Fruit fly (Drosophila melanogaster) whole organism, embryonic: Measurements from ENCODE around the gene e.

Experiments
- Ada2b ChIP-seq: fragments of 200-800 bp; sonication (Bioruptor generic); IDR thresholded peaks from 2 replicates; pipeline ENCODE4 v1.3.6; 2022; ENCODE audit warnings: missing biosample characterization, missing genetic modification characterization
- Atf-2 ChIP-seq: fragments of 200-800 bp; sonication (Bioruptor generic); optimal IDR thresholded peaks from 2 replicates; lab custom pipeline; 2016; ENCODE audit warnings: missing biosample characterization, missing genetic modification characterization
- BtbVII ChIP-seq: fragments of 200-800 bp; sonication (Bioruptor generic); optimal IDR thresholded peaks from 3 replicates; lab custom pipeline; 2017; ENCODE audit warnings: missing biosample characterization, mild to moderate bottlenecking, missing genetic modification characterization
- CG10543 ChIP-seq: fragments of 200-800 bp; sonication (Bioruptor generic); optimal IDR thresholded peaks from 3 replicates; lab custom pipeline; 2017; ENCODE audit warnings: missing biosample characterization, mild to moderate bottlenecking, missing genetic modification characterization, moderate library complexity
- CG11093 ChIP-seq: fragments of 200-800 bp; sonication (Bioruptor generic); IDR thresholded peaks from 3 replicates; pipeline ENCODE4 v1.3.6; 2022; ENCODE audit warnings: missing biosample characterization, missing genetic modification characterization
- CG12219 ChIP-seq: fragments of 200-800 bp; sonication (Bioruptor generic); optimal IDR thresholded peaks from 3 replicates; lab custom pipeline; 2018; ENCODE audit warnings: missing biosample characterization, mild to moderate bottlenecking, missing genetic modification characterization
- CG13287 ChIP-seq: fragments of 200-800 bp; sonication (Bioruptor generic); IDR thresholded peaks from 2 replicates; pipeline ENCODE4 v1.3.6; 2022; ENCODE audit warnings: missing biosample characterization, missing genetic modification characterization; ENCODE audit not compliant: partially characterized antibody
- CG14667 ChIP-seq: fragments of 200-800 bp; sonication (Bioruptor generic); IDR thresholded peaks from 2 replicates; pipeline ENCODE4 v1.3.6; 2022; ENCODE audit warnings: missing biosample characterization, missing genetic modification characterization
- CG15011 ChIP-seq: fragments of 200-800 bp; sonication (Bioruptor generic); optimal IDR thresholded peaks from 3 replicates; lab custom pipeline; 2018; ENCODE audit warnings: missing biosample characterization, mild to moderate bottlenecking, missing genetic modification characterization
- CG1647 ChIP-seq: fragments of 200-800 bp; sonication (Bioruptor generic); optimal IDR thresholded peaks from 3 replicates; lab custom pipeline; 2016; ENCODE audit warnings: missing biosample characterization, missing genetic modification characterization
- CG16779 ChIP-seq: fragments of 200-800 bp; sonication (Bioruptor generic); IDR thresholded peaks from 2 replicates; pipeline ENCODE4 v1.3.6; 2022; ENCODE audit warnings: missing biosample characterization, missing genetic modification characterization
- CG1792 ChIP-seq: fragments of 200-800 bp; sonication (Bioruptor generic); optimal IDR thresholded peaks from 2 replicates; lab custom pipeline; 2016; ENCODE audit warnings: missing biosample characterization, missing genetic modification characterization
- CG2202 ChIP-seq: fragments of 200-800 bp; sonication (Bioruptor generic); optimal IDR thresholded peaks from 2 replicates; lab custom pipeline; 2018; ENCODE audit warnings: missing biosample characterization, mild to moderate bottlenecking, missing genetic modification characterization
- CG31388 ChIP-seq: fragments of 200-800 bp; sonication (Bioruptor generic); optimal IDR thresholded peaks from 2 replicates; lab custom pipeline; 2016; ENCODE audit warnings: missing biosample characterization, missing genetic modification characterization
- CG31441 ChIP-seq: fragments of 200-800 bp; sonication (Bioruptor generic); IDR thresholded peaks from 2 replicates; pipeline ENCODE4 v1.3.6; 2022; ENCODE audit warnings: missing biosample characterization, missing genetic modification characterization
- CG34376 ChIP-seq: fragments of 200-800 bp; sonication (Bioruptor generic); optimal IDR thresholded peaks from 2 replicates; lab custom pipeline; 2018; ENCODE audit warnings: missing biosample characterization, mild to moderate bottlenecking, missing genetic modification characterization
- CG3847 ChIP-seq: fragments of 200-800 bp; sonication (Bioruptor generic); IDR thresholded peaks from 2 replicates; pipeline ENCODE4 v1.3.6; 2022; ENCODE audit warnings: missing biosample characterization, missing genetic modification characterization
- CG6683 ChIP-seq: fragments of 200-800 bp; sonication (Bioruptor generic); optimal IDR thresholded peaks from 2 replicates; lab custom pipeline; 2017; ENCODE audit warnings: missing biosample characterization, mild to moderate bottlenecking, missing genetic modification characterization, missing genetic modification reagents
- CG6765 ChIP-seq: fragments of 200-800 bp; sonication (Bioruptor generic); optimal IDR thresholded peaks from 3 replicates; lab custom pipeline; 2017; ENCODE audit warnings: missing biosample characterization, mild to moderate bottlenecking, missing genetic modification characterization
- CG8388 ChIP-seq: fragments of 200-800 bp; sonication (Bioruptor generic); optimal IDR thresholded peaks from 2 replicates; lab custom pipeline; 2019; ENCODE audit warnings: missing biosample characterization, mild to moderate bottlenecking, missing genetic modification characterization, moderate library complexity
- CG8944 ChIP-seq: fragments of 200-800 bp; sonication (Bioruptor generic); optimal IDR thresholded peaks from 3 replicates; lab custom pipeline; 2016; ENCODE audit warnings: missing biosample characterization, missing genetic modification characterization
- CG9215 ChIP-seq: fragments of 200-800 bp; sonication (Bioruptor generic); IDR thresholded peaks from 2 replicates; pipeline ENCODE4 v1.3.6; 2022; ENCODE audit warnings: missing biosample characterization, missing genetic modification characterization
- D19B ChIP-seq: fragments of 200-800 bp; sonication (Bioruptor generic); optimal IDR thresholded peaks from 2 replicates; lab custom pipeline; 2017; ENCODE audit warnings: missing biosample characterization, mild to moderate bottlenecking, missing genetic modification characterization
- Dek ChIP-seq: fragments of 200-800 bp; sonication (Bioruptor generic); optimal IDR thresholded peaks from 3 replicates; lab custom pipeline; 2019; ENCODE audit warnings: missing biosample characterization, mild to moderate bottlenecking, missing genetic modification characterization, moderate library complexity
- ERR ChIP-seq: fragments of 200-800 bp; sonication (Bioruptor generic); optimal IDR thresholded peaks from 2 replicates; lab custom pipeline; 2016; ENCODE audit warnings: missing biosample characterization, missing genetic modification characterization
- Eip74EF ChIP-seq, 2 experiments: fragments of 200-800 bp in 1 of 2; fragments of >200 bp in 1 of 2; sonication (Bioruptor generic) in 1 of 2; optimal IDR thresholded peaks; 2 replicates each; lab custom pipeline; 2017 to 2019; ENCODE audit warnings: missing biosample characterization in 2 of 2, missing genetic modification characterization in 2 of 2, mild to moderate bottlenecking in 1 of 2, moderate library complexity in 1 of 2
- Gsc ChIP-seq: fragments of 200-800 bp; sonication (Bioruptor generic); IDR thresholded peaks from 2 replicates; pipeline ENCODE4 v1.3.6; 2022; ENCODE audit warnings: missing biosample characterization, missing genetic modification characterization
- Lim3 ChIP-seq: fragments of 200-800 bp; sonication (Bioruptor generic); IDR thresholded peaks from 2 replicates; pipeline ENCODE4 v1.3.6; 2022; ENCODE audit warnings: missing biosample characterization, missing genetic modification characterization
- Mrtf ChIP-seq: fragments of 200-800 bp; sonication (Bioruptor generic); IDR thresholded peaks from 3 replicates; pipeline ENCODE4 v1.3.6; 2022; ENCODE audit warnings: missing biosample characterization, missing genetic modification characterization
- NfI ChIP-seq: fragments of 200-800 bp; sonication (Bioruptor generic); optimal IDR thresholded peaks from 3 replicates; lab custom pipeline; 2018; ENCODE audit warnings: missing biosample characterization, mild to moderate bottlenecking, missing genetic modification characterization, moderate library complexity
- PHDP ChIP-seq: fragments of 200-800 bp; sonication (Bioruptor generic); optimal IDR thresholded peaks from 3 replicates; lab custom pipeline; 2018; ENCODE audit warnings: missing biosample characterization, mild to moderate bottlenecking, missing genetic modification characterization, moderate library complexity
- Trl ChIP-seq, 3 experiments: fragments of >200 bp in 2 of 3; fragments of 200-800 bp in 1 of 3; sonication (Bioruptor generic) in 1 of 3; optimal IDR thresholded peaks; 2 replicates in 1 of 3; 3 replicates in 2 of 3; lab custom pipeline; 2016 to 2017; ENCODE audit warnings: missing biosample characterization in 1 of 3, missing genetic modification characterization in 1 of 3
- bab2 ChIP-seq: fragments of 200-800 bp; sonication (Bioruptor generic); optimal IDR thresholded peaks from 2 replicates; lab custom pipeline; 2016; ENCODE audit warnings: missing biosample characterization, missing genetic modification characterization
- cad ChIP-seq: fragments of >200 bp; optimal IDR thresholded peaks from 2 replicates; lab custom pipeline; 2017; ENCODE audit warnings: missing biosample characterization, missing genetic modification characterization
- cato ChIP-seq: fragments of 200-800 bp; sonication (Bioruptor generic); optimal IDR thresholded peaks from 2 replicates; lab custom pipeline; 2016; ENCODE audit warnings: missing biosample characterization, missing genetic modification characterization, borderline replicate concordance
- crp ChIP-seq, 2 experiments: fragments of 200-800 bp; sonication (Bioruptor generic); optimal IDR thresholded peaks; 2 replicates in 1 of 2; 3 replicates in 1 of 2; lab custom pipeline; 2017; ENCODE audit warnings: missing biosample characterization in 2 of 2, missing genetic modification characterization in 2 of 2, mild to moderate bottlenecking in 1 of 2, moderate library complexity in 1 of 2
- ems ChIP-seq: fragments of 200-800 bp; sonication (Bioruptor generic); optimal IDR thresholded peaks from 3 replicates; lab custom pipeline; 2016; ENCODE audit warnings: missing biosample characterization, missing genetic modification characterization
- en ChIP-seq: fragments of 200-800 bp; sonication (Bioruptor generic); optimal IDR thresholded peaks from 2 replicates; lab custom pipeline; 2016; ENCODE audit warnings: missing biosample characterization, missing genetic modification characterization
- fd102C ChIP-seq: fragments of 200-800 bp; sonication (Bioruptor generic); optimal IDR thresholded peaks from 2 replicates; lab custom pipeline; 2018; ENCODE audit warnings: missing biosample characterization, mild to moderate bottlenecking, missing genetic modification characterization, moderate library complexity
- fd64A ChIP-seq: fragments of 200-800 bp; sonication (Bioruptor generic); optimal IDR thresholded peaks from 3 replicates; lab custom pipeline; 2018; ENCODE audit warnings: missing biosample characterization, mild to moderate bottlenecking, missing genetic modification characterization
- gcm2 ChIP-seq: fragments of 200-800 bp; sonication (Bioruptor generic); optimal IDR thresholded peaks from 2 replicates; lab custom pipeline; 2016; ENCODE audit warnings: missing biosample characterization, missing genetic modification characterization
- gt ChIP-seq: fragments of 200-800 bp; sonication (Bioruptor generic); IDR thresholded peaks from 2 replicates; pipeline ENCODE4 v1.3.6; 2022; ENCODE audit warnings: missing biosample characterization, missing genetic modification characterization
- nom ChIP-seq: fragments of 200-800 bp; sonication (Bioruptor generic); optimal IDR thresholded peaks from 2 replicates; lab custom pipeline; 2017; ENCODE audit warnings: missing biosample characterization, missing genetic modification characterization, mild to moderate bottlenecking, moderate library complexity, missing genetic modification reagents
- otp ChIP-seq: fragments of 200-800 bp; sonication (Bioruptor generic); IDR thresholded peaks from 3 replicates; pipeline ENCODE4, ENCODE4 v1.3.6; 2022; ENCODE audit warnings: missing biosample characterization, missing genetic modification characterization
- run ChIP-seq: fragments of 200-800 bp; sonication (Bioruptor generic); optimal IDR thresholded peaks from 3 replicates; lab custom pipeline; 2018; ENCODE audit warnings: missing biosample characterization, mild to moderate bottlenecking, missing genetic modification characterization
- schlank ChIP-seq: fragments of 200-800 bp; sonication (Bioruptor generic); optimal IDR thresholded peaks from 2 replicates; lab custom pipeline; 2018; ENCODE audit warnings: missing biosample characterization, mild to moderate bottlenecking, missing genetic modification characterization
- sr ChIP-seq: fragments of 200-800 bp; sonication (Bioruptor generic); IDR thresholded peaks from 3 replicates; pipeline ENCODE4 v1.3.6; 2022; ENCODE audit warnings: missing biosample characterization, missing genetic modification characterization
- tin ChIP-seq: fragments of 200-800 bp; sonication (Bioruptor generic); optimal IDR thresholded peaks from 3 replicates; lab custom pipeline; 2016; ENCODE audit warnings: missing biosample characterization, missing genetic modification characterization
- ttk ChIP-seq: fragments of 200-800 bp; sonication (Bioruptor generic); IDR thresholded peaks from 2 replicates; pipeline ENCODE4 v2.1.2; 2022; ENCODE audit warnings: missing biosample characterization, missing genetic modification characterization
- wdn ChIP-seq: fragments of 200-800 bp; sonication (Bioruptor generic); IDR thresholded peaks from 2 replicates; pipeline ENCODE4 v1.3.6; 2022; ENCODE audit warnings: missing biosample characterization, missing genetic modification characterization
- zfh2 ChIP-seq: fragments of 200-800 bp; sonication (Bioruptor generic); optimal IDR thresholded peaks from 2 replicates; lab custom pipeline; 2016; ENCODE audit warnings: missing biosample characterization, missing genetic modification characterization

e gene

DNA sequence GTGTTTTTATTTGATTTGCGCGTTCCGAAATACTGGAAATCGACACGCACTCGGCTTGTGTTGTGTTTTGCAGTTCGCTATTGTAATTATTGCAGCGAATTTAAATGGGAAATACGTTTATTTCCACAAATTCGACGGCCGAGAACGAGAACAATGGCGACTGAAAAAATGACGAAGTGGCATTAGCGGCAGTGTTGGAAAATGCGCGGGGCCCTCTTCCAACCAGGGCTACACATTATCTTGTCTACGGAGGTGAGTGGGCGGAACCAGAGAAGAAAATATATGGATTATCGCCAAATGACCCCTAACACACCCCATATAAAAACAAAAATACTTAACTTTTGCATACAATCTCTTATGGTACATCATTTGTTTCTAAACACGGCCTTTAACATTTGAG is 31.9 kb upstream of the e start, which contains the start of gene Rab1 (continued):
- TF ChIP-seq CG16779 (GFP tag; lab: Robert Waterston, UW) (no peak), CG6765 (GFP tag; lab: Kevin White, UChicago) (peak; percentile 6), BtbVII (GFP tag; lab: Kevin White, UChicago) (peak; percentile 56), CG8944 (GFP tag; lab: Kevin White, UChicago) (peak; percentile 21), gt (GFP tag; lab: Robert Waterston, UW) (no peak), CG31441 (GFP tag; lab: Robert Waterston, UW) (no peak), fd102C (GFP tag; lab: Kevin White, UChicago) (no peak), CG11093 (no peak), Lim3 (no peak), CG8388 (no peak), CG12219 (no peak), cato (GFP tag; lab: Kevin White, UChicago) (no peak), CG34376 (GFP tag; lab: Kevin White, UChicago) (peak; percentile 54), sr (GFP tag; lab: Robert Waterston, UW) (peak; percentile 97), CG1647 (GFP tag; lab: Kevin White, UChicago) (peak; percentile 30), Dek (tag; lab: Kevin White, UChicago) (peak; percentile 18), Ada2b (GFP tag; lab: Robert Waterston, UW) (no peak), ttk (peak; percentile 27; the same call in 1 of the 2 replicates), schlank (no peak), CG13287 (peak; percentile 31), Mrtf (GFP tag; lab: Robert Waterston, UW) (no peak), Eip74EF (GFP tag; optimal IDR thresholded peaks at IDR 0.05; lab: Kevin White, UChicago) (no peak), CG9215 (GFP tag; lab: Robert Waterston, UW) (no peak), Atf-2 (no peak), D19B (GFP tag; lab: Kevin White, UChicago) (no peak), gcm2 (GFP tag; lab: Kevin White, UChicago) (no peak), CG10543 (GFP tag; lab: Kevin White, UChicago) (peak; percentile 67), CG6683 (no peak), wdn (GFP tag; lab: Robert Waterston, UW) (no peak), crp (GFP tag; optimal IDR thresholded peaks at IDR 0.05; lab: Kevin White, UChicago) (peak; percentile 4 to 81), bab2 (GFP tag; lab: Kevin White, UChicago) (peak; percentile 12), cad (GFP tag; lab: Kevin White, UChicago) (no peak), fd64A (GFP tag; lab: Kevin White, UChicago) (no peak), ems (GFP tag; lab: Kevin White, UChicago) (peak; percentile 19), CG31388 (GFP tag; lab: Kevin White, UChicago) (no peak), PHDP (tag; lab: Kevin White, UChicago) (no peak), Gsc (GFP tag; lab: Robert Waterston, UW) (no peak), nom (GFP tag; lab: Kevin White, UChicago) (peak; percentile 29), NfI (GFP tag; lab: Kevin White, UChicago) (peak; percentile 46), CG3847 (GFP tag; lab: Robert Waterston, UW) (peak; percentile 65), run (tag; lab: Kevin White, UChicago) (no peak), CG2202 (no peak), CG14667 (GFP tag; lab: Robert Waterston, UW) (no peak), CG1792 (GFP tag; lab: Kevin White, UChicago) (no peak), tin (GFP tag; lab: Kevin White, UChicago) (peak; percentile 46), CG15011 (GFP tag; lab: Kevin White, UChicago) (no peak), otp (GFP tag; lab: Robert Waterston, UW) (no peak), ERR (GFP tag; lab: Kevin White, UChicago) (peak; percentile 41), Trl (optimal IDR thresholded peaks at IDR 0.05; lab: Kevin White, UChicago) (no peak), Trl (GFP tag; optimal IDR thresholded peaks at IDR 0.05; lab: Kevin White, UChicago) (peak; percentile 16), en (GFP tag; lab: Kevin White, UChicago) (no peak), zfh2 (GFP tag; lab: Kevin White, UChicago) (peak; percentile 59)
